Worm (Caenorhabditis elegans): ENCODE measurements around the gene try-13.
A peak's percentile ranks its signal among the peaks of the same experiment; 100 is the strongest.

The try-13 gene

ce11 chrV:7426594-7426993 lies 13.3 kb upstream of the try-13 start, which contains the start of gene srw-68 (continued):
- TF ChIP-seq lir-1 (GFP tag; conservative IDR thresholded peaks at IDR 0.05), result no peak

- TF ChIP-seq athp-1 (tag; optimal IDR thresholded peaks at IDR 0.05) (no peak), dpff-1 (tag; optimal IDR thresholded peaks at IDR 0.05) (no peak), lsl-1 (GFP tag; optimal IDR thresholded peaks at IDR 0.05) (no peak), ceh-58 (GFP tag; IDR thresholded peaks at IDR 0.05) (no peak), F52B5.7 (tag; optimal IDR thresholded peaks at IDR 0.05) (no peak), mel-28 (tag; optimal IDR thresholded peaks at IDR 0.05; ENCODE audit: borderline replicate concordance) (no peak), aptf-2 (GFP tag; conservative IDR thresholded peaks at IDR 0.05) (no peak), tbp1 (GFP tag; optimal IDR thresholded peaks at IDR 0.05) (no peak), ztf-22 (GFP tag; optimal IDR thresholded peaks at IDR 0.05) (no peak), egrh-3 (GFP tag; IDR thresholded peaks at IDR 0.05) (no peak), pha-4 (tag; optimal IDR thresholded peaks at IDR 0.05) (no peak), hmg-1.2 (GFP tag; IDR thresholded peaks at IDR 0.05) (no peak)
These were observed 11.0 kb upstream of the try-13 start, which contains the start of gene srw-69 for ce11 chrV:7428880-7429279. srw-69 (minus strand) TSS chrV:7428980.

- TF ChIP-seq Y56A3A.18 (GFP tag; IDR thresholded peaks at IDR 0.05), result no peak
- TF ChIP-seq efl-1 (GFP tag; optimal IDR thresholded peaks at IDR 0.05), result no peak
These were observed 8.9 kb upstream of the try-13 start, which contains the start of gene srw-71 for ce11 chrV:7431016-7431415. srw-71 (minus strand) TSS chrV:7431116.

ce11 chrV:7432441-7433146 lies 7.3 kb upstream of the try-13 start:
- TF ChIP-seq B0035.1 (tag; optimal IDR thresholded peaks at IDR 0.05) (peak; percentile 21), Y56A3A.18 (GFP tag; IDR thresholded peaks at IDR 0.05) (peak; percentile 56), ama-1 (optimal IDR thresholded peaks at IDR 0.05) (peak; percentile 88), ama-1 (GFP tag; optimal IDR thresholded peaks at IDR 0.05) (no peak), madf-3 (GFP tag; IDR thresholded peaks at IDR 0.05) (0 out of 2 replicates have a peak, but pooled peaks have one; percentile 2), chd-7 (tag; optimal IDR thresholded peaks at IDR 0.05) (peak; percentile 82), athp-1 (tag; optimal IDR thresholded peaks at IDR 0.05) (peak; percentile 46), let-607 (tag; optimal IDR thresholded peaks at IDR 0.05) (peak in 1 of 2 experiments; percentile 42), ztf-22 (GFP tag; optimal IDR thresholded peaks at IDR 0.05) (peak; percentile 63), hmg-1.2 (GFP tag; IDR thresholded peaks at IDR 0.05) (peak; percentile 18; the same call in 1 of the 2 replicates), ztf-18 (tag; optimal IDR thresholded peaks at IDR 0.05) (no peak), F33H1.4 (GFP tag; IDR thresholded peaks at IDR 0.05) (no peak), ets-4 (GFP tag; optimal IDR thresholded peaks at IDR 0.05) (peak; percentile 63), ceh-79 (tag; optimal IDR thresholded peaks at IDR 0.05) (peak; percentile 21), cebp-1 (GFP tag; IDR thresholded peaks at IDR 0.05) (no peak; the same call in 1 of the 2 replicates), cebp-1 (tag; optimal IDR thresholded peaks at IDR 0.05) (peak; percentile 70), nfya-2 (GFP tag; IDR thresholded peaks at IDR 0.05) (0 out of 2 replicates have a peak, but pooled peaks have one; percentile 38), Y53G8AR.9 (GFP tag; conservative IDR thresholded peaks at IDR 0.05) (peak; percentile 91; the same call in 1 of the 2 replicates), tbx-9 (tag; optimal IDR thresholded peaks at IDR 0.05; ENCODE audit: borderline replicate concordance) (peak; percentile 81), Y95B8A.8 (GFP tag; IDR thresholded peaks at IDR 0.05) (peak; percentile 63; the same call in 1 of the 2 replicates), K11D2.4 (GFP tag; IDR thresholded peaks at IDR 0.05) (no peak; the same call in 1 of the 2 replicates), mcd-1 (GFP tag; IDR thresholded peaks at IDR 0.05) (no peak), egl-44 (GFP tag; IDR thresholded peaks at IDR 0.05) (peak; percentile 44; the same call in 1 of the 2 replicates), C06A6.2 (GFP tag; conservative IDR thresholded peaks at IDR 0.05) (peak; percentile 59), mxl-1 (tag; optimal IDR thresholded peaks at IDR 0.05) (peak; percentile 4), fkh-3 (tag; optimal IDR thresholded peaks at IDR 0.05) (peak; percentile 1), nhr-90 (tag; optimal IDR thresholded peaks at IDR 0.05) (peak; percentile 66), pbrm-1 (GFP tag; IDR thresholded peaks at IDR 0.05) (peak; percentile 64; the same call in 1 of the 2 replicates), lin-35 (GFP tag; optimal IDR thresholded peaks at IDR 0.05) (peak in 1 of 3 experiments; percentile 29), nfyb-1 (GFP tag; IDR thresholded peaks at IDR 0.05) (peak; percentile 79), ceh-27 (GFP tag; optimal IDR thresholded peaks at IDR 0.05) (peak; percentile 9)
